Fruit fly (Drosophila melanogaster) whole organism, wandering third instar larva: ENCODE measurements around the gene Prx1.
A peak's percentile ranks its signal among the peaks of the same experiment; 100 is the strongest.

ENCODE experiments used
- Dfd ChIP-seq: fragments of >200 bp; optimal IDR thresholded peaks from 2 replicates; lab custom pipeline; 2017; ENCODE audit warnings: missing biosample characterization, missing genetic modification characterization
- Mio ChIP-seq: sonication (Bioruptor generic); optimal IDR thresholded peaks from 2 replicates; lab custom pipeline; 2016; ENCODE audit warnings: missing biosample characterization, missing genetic modification characterization
- br ChIP-seq: fragments of 200-800 bp; sonication (Bioruptor generic); optimal IDR thresholded peaks from 2 replicates; lab custom pipeline; 2016; ENCODE audit warnings: missing biosample characterization, missing genetic modification characterization
- psq ChIP-seq: fragments of 200-800 bp; sonication (Bioruptor generic); optimal IDR thresholded peaks from 3 replicates; lab custom pipeline; 2017; ENCODE audit warnings: missing biosample characterization, mild to moderate bottlenecking, missing genetic modification characterization, moderate library complexity
- sv ChIP-seq: fragments of 200-800 bp; sonication (Bioruptor generic); optimal IDR thresholded peaks from 3 replicates; lab custom pipeline; 2016; ENCODE audit warnings: missing biosample characterization, missing genetic modification characterization
- woc ChIP-seq: sonication (Bioruptor generic); optimal IDR thresholded peaks from 2 replicates; lab custom pipeline; 2016; ENCODE audit warnings: missing biosample characterization, mild to moderate bottlenecking, missing genetic modification characterization

DNA sequence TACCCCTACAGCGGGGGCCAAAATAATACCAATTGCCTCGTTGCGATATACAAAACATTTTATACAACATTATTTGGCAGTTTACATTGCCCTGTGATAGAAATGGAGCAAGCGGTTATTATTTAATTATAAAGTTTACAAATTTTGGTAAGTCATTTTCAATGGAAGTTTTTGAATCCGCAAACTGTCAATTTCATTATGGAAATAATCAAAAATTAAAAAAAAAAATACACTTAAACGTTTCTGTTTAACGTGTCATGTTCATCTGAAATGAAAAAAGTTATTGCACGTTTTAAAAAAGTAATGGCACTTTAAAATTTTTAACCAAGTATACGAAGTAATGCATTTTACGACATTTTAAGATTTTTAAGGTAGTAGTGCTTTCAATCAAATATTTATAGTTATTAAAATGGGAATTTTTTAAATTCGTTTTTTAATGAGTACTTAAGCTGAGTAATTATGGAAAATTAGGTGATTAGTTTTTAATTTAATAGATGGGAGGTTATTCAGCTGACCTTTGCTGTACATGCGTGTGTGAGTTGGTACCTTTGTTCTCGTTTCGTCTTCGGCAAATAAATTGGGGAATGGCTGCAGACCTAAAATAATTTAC lies 10.8 kb upstream of the Prx1 start:
- TF ChIP-seq br (no peak), Mio (GFP tag; lab: Kevin White, UChicago) (no peak), psq (peak; percentile 1), Dfd (GFP tag; lab: Kevin White, UChicago) (no peak), sv (no peak), woc (GFP tag; lab: Kevin White, UChicago) (no peak)
